Fruit fly (Drosophila melanogaster): ENCODE measurements around the gene Ndf.

Ndf gene

DNA sequence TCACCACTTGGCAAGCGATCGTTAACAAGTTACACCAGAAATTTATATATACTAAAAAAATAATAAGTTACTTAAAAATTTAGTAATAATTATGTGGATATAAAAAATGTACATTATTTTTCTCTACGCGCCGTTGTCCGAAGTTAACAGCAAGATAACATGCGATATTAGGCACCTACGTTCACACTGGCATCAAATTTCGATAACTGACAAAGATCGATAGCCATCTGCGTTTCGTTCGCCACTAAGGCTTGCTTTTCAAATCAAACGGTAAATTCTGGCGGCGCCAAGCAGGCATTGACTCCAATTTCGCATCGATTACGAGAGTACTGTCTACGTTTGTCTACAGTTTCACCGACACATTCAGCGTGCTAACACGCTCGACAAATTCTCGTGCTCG, 53.1 kb downstream of the Ndf start, which contains the start of gene Pen (continued):
- TF ChIP-seq Taf1 (GFP tag; IDR thresholded peaks at IDR 0.05) (no peak), rib (GFP tag; IDR thresholded peaks at IDR 0.05) (no peak), HmgD (GFP tag; optimal IDR thresholded peaks at IDR 0.05) (no peak), CG16813 (GFP tag; IDR thresholded peaks at IDR 0.05; ENCODE audit: partially characterized antibody) (peak; percentile 81), luna (GFP tag; optimal IDR thresholded peaks at IDR 0.05) (no peak), CrebB (tag; optimal IDR thresholded peaks at IDR 0.05) (no peak), CG13775 (GFP tag; optimal IDR thresholded peaks at IDR 0.05) (no peak), CG1647 (GFP tag; optimal IDR thresholded peaks at IDR 0.05) (no peak), Mes4 (GFP tag; optimal IDR thresholded peaks at IDR 0.05) (no peak), Antp (GFP tag; optimal IDR thresholded peaks at IDR 0.05) (no peak), ac (GFP tag; optimal IDR thresholded peaks at IDR 0.05) (no peak), Chrac-16 (GFP tag; optimal IDR thresholded peaks at IDR 0.05) (no peak), NFAT (GFP tag; IDR thresholded peaks at IDR 0.05) (no peak), az2 (GFP tag; optimal IDR thresholded peaks at IDR 0.05) (no peak), ERR (GFP tag; optimal IDR thresholded peaks at IDR 0.05) (no peak), gcm2 (GFP tag; optimal IDR thresholded peaks at IDR 0.05) (no peak)

DNA sequence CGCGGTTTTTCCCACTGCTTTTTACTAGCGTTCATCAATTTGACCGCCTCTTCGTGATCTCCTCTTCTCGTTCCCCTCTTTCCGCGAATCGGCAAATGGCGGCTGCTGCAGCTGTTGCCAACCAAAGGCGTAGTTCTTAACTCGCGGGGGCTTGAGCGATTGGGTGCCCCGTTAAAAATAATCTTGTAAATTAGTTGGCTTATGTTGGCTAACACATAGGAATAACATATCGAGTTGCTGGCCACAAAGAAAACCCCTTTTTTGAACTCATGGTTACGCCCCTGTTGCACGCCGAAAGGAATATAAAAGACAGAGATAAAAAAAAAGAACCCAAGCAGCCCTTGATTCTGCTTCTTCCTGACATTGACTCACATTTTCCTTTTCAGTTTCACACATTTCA, 53.6 kb downstream of the Ndf start:
- peak; percentile 65 for TF ChIP-seq Mes4 (GFP tag; optimal IDR thresholded peaks at IDR 0.05)
- TF ChIP-seq CG18476 (GFP tag; optimal IDR thresholded peaks at IDR 0.05) = peak; percentile 22
- TF ChIP-seq Dip2 (GFP tag; IDR thresholded peaks at IDR 0.05) = no peak
- peak; percentile 24 for TF ChIP-seq tup (GFP tag; optimal IDR thresholded peaks at IDR 0.05)
- no peak for TF ChIP-seq Jarid2 (GFP tag; optimal IDR thresholded peaks at IDR 0.05)
- no peak for TF ChIP-seq kni (GFP tag; optimal IDR thresholded peaks at IDR 0.05)
- peak; percentile 65 for TF ChIP-seq shn (GFP tag; optimal IDR thresholded peaks at IDR 0.05)
- peak; percentile 44 for TF ChIP-seq PHDP (tag; optimal IDR thresholded peaks at IDR 0.05)
- TF ChIP-seq zen (tag; optimal IDR thresholded peaks at IDR 0.05) = peak; percentile 56
- TF ChIP-seq CG31388 (GFP tag; optimal IDR thresholded peaks at IDR 0.05) = no peak
- TF ChIP-seq ara (GFP tag; IDR thresholded peaks at IDR 0.05) = peak; percentile 89
- no peak for TF ChIP-seq prd (optimal IDR thresholded peaks at IDR 0.05)
- peak; percentile 93 for TF ChIP-seq prd (GFP tag; IDR thresholded peaks at IDR 0.05)
- peak; percentile 63 for TF ChIP-seq CG2202 (tag; optimal IDR thresholded peaks at IDR 0.05)
- TF ChIP-seq D19B (GFP tag; optimal IDR thresholded peaks at IDR 0.05) = no peak
- no peak for TF ChIP-seq gfzf (GFP tag; optimal IDR thresholded peaks at IDR 0.05)
- TF ChIP-seq CG8944 (GFP tag; optimal IDR thresholded peaks at IDR 0.05) = peak; percentile 71
- TF ChIP-seq Atf-2 (GFP tag; optimal IDR thresholded peaks at IDR 0.05) = peak; percentile 71
- no peak for TF ChIP-seq CG30020 (tag; optimal IDR thresholded peaks at IDR 0.05)
- peak; percentile 27 for TF ChIP-seq Neu2 (GFP tag; optimal IDR thresholded peaks at IDR 0.05; ENCODE audit: borderline replicate concordance)
- peak; percentile 38 for TF ChIP-seq caup (GFP tag; optimal IDR thresholded peaks at IDR 0.05; ENCODE audit: severe bottlenecking)
- TF ChIP-seq bowl (GFP tag; IDR thresholded peaks at IDR 0.05) = no peak
- peak; percentile 61 for TF ChIP-seq Gsc (GFP tag; IDR thresholded peaks at IDR 0.05)
- TF ChIP-seq CG10565 (GFP tag; optimal IDR thresholded peaks at IDR 0.05) = no peak
- no peak for TF ChIP-seq ftz-f1 (GFP tag; optimal IDR thresholded peaks at IDR 0.05)
- TF ChIP-seq CG2889 (GFP tag; IDR thresholded peaks at IDR 0.05) = peak; percentile 58; the same call in 2 of the 3 replicates
- TF ChIP-seq CG30431 (GFP tag; optimal IDR thresholded peaks at IDR 0.05) = peak; percentile 85
- peak; percentile 72 for TF ChIP-seq nau (GFP tag; optimal IDR thresholded peaks at IDR 0.05)
- TF ChIP-seq gem (tag; optimal IDR thresholded peaks at IDR 0.05) = peak; percentile 79
- TF ChIP-seq CTCF (GFP tag; optimal IDR thresholded peaks at IDR 0.05) = no peak
- TF ChIP-seq CG7745 (tag; optimal IDR thresholded peaks at IDR 0.05) = no peak
- peak; percentile 77; the same call in 2 of the 3 replicates for TF ChIP-seq sr (GFP tag; IDR thresholded peaks at IDR 0.05)
- TF ChIP-seq CG1792 (GFP tag; optimal IDR thresholded peaks at IDR 0.05) = peak; percentile 35
- no peak for TF ChIP-seq fru (optimal IDR thresholded peaks at IDR 0.05)
- TF ChIP-seq NfI (GFP tag; optimal IDR thresholded peaks at IDR 0.05) = peak; percentile 67
- peak; percentile 55; the same call in 1 of the 2 replicates for TF ChIP-seq CG9215 (GFP tag; IDR thresholded peaks at IDR 0.05)
- peak; percentile 40 for TF ChIP-seq CG13624 (GFP tag; optimal IDR thresholded peaks at IDR 0.05)
- TF ChIP-seq CG17186 (GFP tag; optimal IDR thresholded peaks at IDR 0.05) = no peak
